Worm (Caenorhabditis elegans): ENCODE data around the gene sru-8.

- TF ChIP-seq aly-2 (tag; optimal IDR thresholded peaks at IDR 0.05), result no peak
- TF ChIP-seq mef-2 (tag; optimal IDR thresholded peaks at IDR 0.05), result no peak
- no peak for TF ChIP-seq lin-13 (GFP tag; optimal IDR thresholded peaks at IDR 0.05)
- TF ChIP-seq isw-1 (GFP tag; IDR thresholded peaks at IDR 0.05), result no peak
- TF ChIP-seq nhr-90 (tag; optimal IDR thresholded peaks at IDR 0.05; ENCODE audit: poor library complexity), result no peak
- TF ChIP-seq alr-1 (tag; optimal IDR thresholded peaks at IDR 0.05; ENCODE audit: borderline replicate concordance), result no peak
- no peak for TF ChIP-seq fos-1 (tag; optimal IDR thresholded peaks at IDR 0.05)
- no peak for TF ChIP-seq unc-62 (GFP tag; optimal IDR thresholded peaks at IDR 0.05)
- TF ChIP-seq nhr-237 (tag; optimal IDR thresholded peaks at IDR 0.05), result no peak
- no peak for TF ChIP-seq ama-1 (optimal IDR thresholded peaks at IDR 0.05)
- TF ChIP-seq nhr-76 (tag; optimal IDR thresholded peaks at IDR 0.05), result no peak
- TF ChIP-seq unc-86 (tag; optimal IDR thresholded peaks at IDR 0.05), result no peak
- no peak for TF ChIP-seq ceh-82 (tag; optimal IDR thresholded peaks at IDR 0.05)
These were observed 2.3 kb upstream of the sru-8 start, which contains the start of gene sru-36 for ce11 chrV:9841376-9841775.
